Fruit fly (Drosophila melanogaster) whole organism, adult: ENCODE results near the gene CG46313.

Experiments
- CG11617 ChIP-seq: fragments of 200-800 bp; sonication (Bioruptor generic); optimal IDR thresholded peaks from 2 replicates; lab custom pipeline; 2017; ENCODE audit warnings: mild to moderate bottlenecking, missing biosample characterization, missing genetic modification reagents, missing genetic modification characterization
- CG12768 ChIP-seq: fragments of 200-800 bp; sonication (Bioruptor generic); optimal IDR thresholded peaks from 2 replicates; lab custom pipeline; 2017; ENCODE audit warnings: missing biosample characterization, missing genetic modification characterization, mild to moderate bottlenecking, moderate library complexity, missing genetic modification reagents
- CG14711 ChIP-seq: fragments of 200-800 bp; sonication (Bioruptor generic); optimal IDR thresholded peaks from 2 replicates; lab custom pipeline; 2018; ENCODE audit warnings: missing biosample characterization, mild to moderate bottlenecking, missing genetic modification characterization, moderate library complexity
- CG1620 ChIP-seq: fragments of 200-800 bp; sonication (Bioruptor generic); optimal IDR thresholded peaks from 2 replicates; lab custom pipeline; 2016; ENCODE audit warnings: missing biosample characterization, missing genetic modification characterization
- CG33017 ChIP-seq: fragments of 200-800 bp; sonication (Bioruptor generic); optimal IDR thresholded peaks from 2 replicates; lab custom pipeline; 2018; ENCODE audit warnings: missing biosample characterization, mild to moderate bottlenecking, missing genetic modification characterization, moderate library complexity
- CG5204 ChIP-seq: fragments of 200-800 bp; sonication (Bioruptor generic); optimal IDR thresholded peaks from 2 replicates; lab custom pipeline; 2016; ENCODE audit warnings: missing biosample characterization, missing genetic modification characterization
- CG7045 ChIP-seq: fragments of 200-800 bp; sonication (Bioruptor generic); optimal IDR thresholded peaks from 2 replicates; lab custom pipeline; 2017; ENCODE audit warnings: missing biosample characterization, mild to moderate bottlenecking, missing genetic modification characterization
- CG7101 ChIP-seq: fragments of 200-800 bp; sonication (Bioruptor generic); optimal IDR thresholded peaks from 2 replicates; lab custom pipeline; 2018; ENCODE audit warnings: missing biosample characterization, mild to moderate bottlenecking, missing genetic modification characterization, moderate library complexity
- Clk ChIP-seq: fragments of 200-800 bp; sonication (Bioruptor generic); optimal IDR thresholded peaks from 2 replicates; lab custom pipeline; 2017; ENCODE audit warnings: missing biosample characterization, missing genetic modification characterization
- Crg-1 ChIP-seq: fragments of 200-800 bp; sonication (Bioruptor generic); optimal IDR thresholded peaks from 2 replicates; lab custom pipeline; 2016; ENCODE audit warnings: missing biosample characterization, missing genetic modification characterization
- Hr96 ChIP-seq: fragments of 200-800 bp; sonication (Bioruptor generic); optimal IDR thresholded peaks from 2 replicates; lab custom pipeline; 2016; ENCODE audit warnings: missing biosample characterization, missing genetic modification characterization
- Mnt ChIP-seq: fragments of 200-800 bp; sonication (Bioruptor generic); optimal IDR thresholded peaks from 2 replicates; lab custom pipeline; 2016; ENCODE audit warnings: missing biosample characterization, mild to moderate bottlenecking, missing genetic modification characterization
- bab1 ChIP-seq: fragments of 200-800 bp; sonication (Bioruptor generic); optimal IDR thresholded peaks from 3 replicates; lab custom pipeline; 2019; ENCODE audit warnings: missing biosample characterization, mild to moderate bottlenecking, missing genetic modification characterization, moderate library complexity
- cic ChIP-seq: fragments of 200-800 bp; sonication (Bioruptor generic); optimal IDR thresholded peaks from 2 replicates; lab custom pipeline; 2017; ENCODE audit warnings: missing biosample characterization, mild to moderate bottlenecking, missing genetic modification characterization, moderate library complexity
- cnc ChIP-seq, 2 experiments: fragments of >200 bp; optimal IDR thresholded peaks; 2 replicates each; lab custom pipeline; 2017
- kay ChIP-seq: fragments of 200-800 bp; sonication (Bioruptor generic); peaks from one replicate; lab custom pipeline; 2016; ENCODE audit warnings: missing biosample characterization, missing genetic modification characterization, borderline replicate concordance
- ovo ChIP-seq: fragments of 200-800 bp; sonication (Bioruptor generic); optimal IDR thresholded peaks from 2 replicates; lab custom pipeline; 2016; ENCODE audit warnings: missing biosample characterization, missing genetic modification characterization
- pad ChIP-seq: fragments of 200-800 bp; sonication (Bioruptor generic); optimal IDR thresholded peaks from 3 replicates; lab custom pipeline; 2017; ENCODE audit warnings: missing biosample characterization, missing genetic modification characterization, mild to moderate bottlenecking, moderate library complexity, missing genetic modification reagents
- tj ChIP-seq: fragments of 200-800 bp; sonication (Bioruptor generic); optimal IDR thresholded peaks from 3 replicates; lab custom pipeline; 2017; ENCODE audit warnings: missing biosample characterization, mild to moderate bottlenecking, missing genetic modification characterization, moderate library complexity
- toe ChIP-seq: fragments of 200-800 bp; sonication (Bioruptor generic); optimal IDR thresholded peaks from 2 replicates; lab custom pipeline; 2016; ENCODE audit warnings: missing biosample characterization, missing genetic modification characterization

CG46313 gene

DNA sequence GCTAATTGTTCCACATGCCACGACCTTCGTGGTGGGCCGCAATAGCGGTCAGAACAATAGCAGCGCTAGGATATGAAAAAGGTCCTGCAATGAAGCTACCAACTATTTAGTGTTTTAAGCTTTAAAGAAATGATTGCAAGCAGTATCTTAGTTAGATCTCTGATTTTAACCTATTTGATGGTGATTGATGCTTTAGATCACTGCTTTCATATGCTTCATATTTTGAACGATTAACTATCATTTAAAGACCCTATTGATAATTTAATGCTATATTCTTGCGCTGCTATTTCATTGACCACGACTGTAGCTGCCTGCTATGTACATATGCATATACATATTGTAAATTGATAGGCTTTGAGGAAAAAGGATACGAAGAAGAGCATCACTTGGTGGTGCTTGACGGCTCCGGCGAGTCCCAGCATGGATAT, 14.6 kb upstream of the CG46313 start:
- TF ChIP-seq bab1 (GFP tag; lab: Kevin White, UChicago) (no peak), ovo (GFP tag; lab: Kevin White, UChicago) (no peak), CG33017 (tag; lab: Kevin White, UChicago) (peak; percentile 71), cnc (optimal IDR thresholded peaks at IDR 0.05; lab: Kevin White, UChicago) (no peak), kay (GFP tag; lab: Kevin White, UChicago) (no peak), CG7045 (GFP tag; lab: Kevin White, UChicago) (peak; percentile 85), toe (GFP tag; lab: Kevin White, UChicago) (peak; percentile 55), CG11617 (GFP tag; lab: Kevin White, UChicago) (peak; percentile 8), Clk (peak; percentile 41), Hr96 (GFP tag; lab: Kevin White, UChicago) (no peak), pad (GFP tag; lab: Kevin White, UChicago) (no peak), tj (GFP tag; lab: Kevin White, UChicago) (no peak), Crg-1 (GFP tag; lab: Kevin White, UChicago) (no peak), Mnt (GFP tag; lab: Kevin White, UChicago) (no peak), CG1620 (GFP tag; lab: Kevin White, UChicago) (no peak), CG5204 (GFP tag; lab: Kevin White, UChicago) (no peak), CG12768 (GFP tag; lab: Kevin White, UChicago) (peak; percentile 80), CG14711 (tag; lab: Kevin White, UChicago) (peak; percentile 73), cic (GFP tag; lab: Kevin White, UChicago) (peak; percentile 28), CG7101 (tag; lab: Kevin White, UChicago) (peak; percentile 45)

DNA sequence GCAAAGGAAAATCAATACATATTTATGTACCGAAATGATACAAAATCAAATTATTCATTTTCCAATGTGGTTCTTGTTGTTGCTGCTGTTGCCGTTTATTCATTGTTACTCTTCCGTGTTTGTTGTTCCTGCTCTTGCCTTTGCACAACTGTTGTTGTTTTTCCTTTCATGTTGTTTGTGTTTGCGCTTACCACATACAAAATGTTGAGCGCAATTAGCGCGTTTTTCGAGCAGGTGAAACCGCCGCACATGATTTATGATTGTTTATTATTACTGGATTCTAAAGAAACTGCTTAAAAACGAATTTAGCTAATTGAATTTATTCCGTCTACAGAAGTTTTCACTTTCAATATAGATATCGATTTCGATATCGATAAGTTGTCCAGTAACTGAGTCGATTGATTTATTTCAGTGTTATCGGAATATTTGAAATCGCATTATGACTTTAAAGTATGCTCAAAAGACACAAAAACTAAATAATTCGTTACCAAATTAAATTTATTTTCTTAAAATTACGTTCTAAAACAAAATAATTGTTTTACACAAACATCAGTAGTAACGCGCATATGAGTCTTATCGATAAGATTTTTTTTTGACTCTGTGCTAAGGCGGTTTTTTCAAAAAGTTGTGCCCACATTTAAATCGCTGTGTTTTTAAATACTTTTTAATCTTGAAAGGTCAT, 13.7 kb upstream of the CG46313 start, which contains the start of gene Tsp97E:
Gene Tsp97E (minus strand): TSS at position 366 of the 682 bp plus-strand sequence.
- TF ChIP-seq kay (GFP tag; lab: Kevin White, UChicago) (no peak), bab1 (GFP tag; lab: Kevin White, UChicago) (peak; percentile 54), Mnt (GFP tag; lab: Kevin White, UChicago) (no peak), CG14711 (tag; lab: Kevin White, UChicago) (peak; percentile 15), CG33017 (tag; lab: Kevin White, UChicago) (peak; percentile 10), ovo (GFP tag; lab: Kevin White, UChicago) (no peak)

DNA sequence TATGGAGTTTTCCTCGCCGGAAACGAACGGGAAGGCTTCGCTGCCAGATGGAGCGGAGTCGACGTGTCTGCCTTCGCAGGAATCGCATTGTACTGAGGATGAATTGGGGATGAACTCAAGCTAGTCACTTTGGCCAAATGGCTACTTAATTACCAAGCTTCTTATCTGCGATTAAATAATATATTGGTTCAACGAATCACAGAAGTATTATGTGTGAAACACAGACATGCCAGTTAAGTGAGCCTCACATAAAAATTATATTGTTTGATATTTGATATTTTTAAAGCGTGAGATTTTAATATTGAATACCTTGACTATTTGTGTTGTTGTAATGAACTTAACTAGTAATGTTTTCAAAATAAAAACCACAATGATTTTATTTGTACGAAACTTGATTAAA, 12.0 kb upstream of the CG46313 start, which contains the start of gene Gr97a:
Gene Gr97a (minus strand): TSS at position 101 of the 400 bp plus-strand sequence.
- TF ChIP-seq tj (GFP tag; lab: Kevin White, UChicago): no peak
- no peak for TF ChIP-seq Crg-1 (GFP tag; lab: Kevin White, UChicago)
- no peak for TF ChIP-seq CG12768 (GFP tag; lab: Kevin White, UChicago)
- no peak for TF ChIP-seq CG5204 (GFP tag; lab: Kevin White, UChicago)

DNA sequence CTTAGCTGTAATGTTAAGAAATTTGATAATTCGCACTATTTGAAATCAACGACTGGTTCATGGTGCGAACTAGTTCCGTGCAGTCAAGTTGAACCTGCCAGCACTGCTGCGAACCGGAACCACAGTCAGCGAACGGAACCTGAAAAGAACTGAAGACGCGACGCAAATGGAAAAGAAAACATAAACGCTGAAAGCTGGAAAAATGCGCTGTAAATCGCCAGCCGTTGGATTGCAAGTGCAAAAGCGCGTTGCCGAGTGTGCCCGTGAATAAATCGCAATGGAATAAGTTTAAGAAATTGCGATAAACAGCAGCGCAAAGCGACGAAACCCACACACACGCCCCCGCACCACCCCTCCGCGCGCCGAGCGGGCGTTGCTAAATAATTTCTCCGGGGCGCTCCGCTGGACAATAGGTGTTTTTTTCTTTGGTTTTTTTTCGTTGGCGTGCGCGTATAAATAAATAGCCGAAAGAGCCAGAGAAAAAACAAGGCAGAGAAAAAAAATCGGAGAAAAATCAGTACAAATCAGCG, 11.5 kb upstream of the CG46313 start, which contains the start of gene CG5521:
Gene CG5521 (plus strand): TSS at position 137 of the 530 bp plus-strand sequence.
- TF ChIP-seq CG14711 (tag; lab: Kevin White, UChicago): no peak
- TF ChIP-seq CG11617 (GFP tag; lab: Kevin White, UChicago): peak; percentile 0
- TF ChIP-seq CG33017 (tag; lab: Kevin White, UChicago): no peak
- TF ChIP-seq cic (GFP tag; lab: Kevin White, UChicago): no peak
- no peak for TF ChIP-seq Hr96 (GFP tag; lab: Kevin White, UChicago)
- TF ChIP-seq CG7101 (tag; lab: Kevin White, UChicago): no peak
- no peak for TF ChIP-seq Clk
- no peak for TF ChIP-seq CG1620 (GFP tag; lab: Kevin White, UChicago)
- peak; percentile 23 for TF ChIP-seq Mnt (GFP tag; lab: Kevin White, UChicago)
- no peak for TF ChIP-seq CG5204 (GFP tag; lab: Kevin White, UChicago)
- no peak for TF ChIP-seq kay (GFP tag; lab: Kevin White, UChicago)
- no peak for TF ChIP-seq CG7045 (GFP tag; lab: Kevin White, UChicago)
- TF ChIP-seq CG12768 (GFP tag; lab: Kevin White, UChicago): peak; percentile 6
- no peak for TF ChIP-seq cnc (optimal IDR thresholded peaks at IDR 0.05; lab: Kevin White, UChicago)
- no peak for TF ChIP-seq ovo (GFP tag; lab: Kevin White, UChicago)
- no peak for TF ChIP-seq pad (GFP tag; lab: Kevin White, UChicago)
- peak; percentile 10 for TF ChIP-seq bab1 (GFP tag; lab: Kevin White, UChicago)
- TF ChIP-seq Crg-1 (GFP tag; lab: Kevin White, UChicago): no peak
- no peak for TF ChIP-seq toe (GFP tag; lab: Kevin White, UChicago)
- peak; percentile 15 for TF ChIP-seq tj (GFP tag; lab: Kevin White, UChicago)

DNA sequence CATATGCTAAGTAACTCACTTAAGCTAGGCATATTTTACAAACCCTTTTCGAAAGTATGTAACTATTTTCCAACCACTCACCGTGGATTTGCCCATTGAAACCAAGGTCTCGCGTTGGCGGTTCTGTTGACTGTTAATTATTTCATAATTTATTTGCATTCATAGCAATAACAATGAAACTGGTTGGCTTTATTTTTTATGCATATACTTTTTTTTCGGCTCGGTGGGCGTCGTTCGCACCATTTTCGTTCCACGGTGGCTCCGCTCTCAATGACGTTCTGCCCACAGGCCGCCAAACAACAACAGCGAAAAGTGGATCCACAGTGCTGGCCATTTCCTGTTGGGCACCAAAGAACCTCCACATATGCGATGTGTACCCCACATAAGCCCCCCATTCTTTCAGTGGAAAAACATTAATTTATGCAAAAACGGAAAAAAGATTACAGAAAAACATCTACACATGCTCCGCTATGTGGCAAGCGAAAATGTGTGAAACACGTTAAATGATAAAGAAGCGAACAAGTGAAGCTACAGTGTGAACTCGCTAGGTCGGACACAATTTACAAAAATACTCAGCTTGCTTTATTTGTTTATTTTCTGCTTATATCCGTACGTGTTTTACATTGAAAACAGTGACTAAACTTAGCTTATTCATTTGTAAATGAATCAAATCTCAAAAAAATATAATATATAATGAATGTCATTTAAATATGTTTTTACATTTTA, 10.6 kb upstream of the CG46313 start:
- peak; percentile 28 for TF ChIP-seq bab1 (GFP tag; lab: Kevin White, UChicago)
- no peak for TF ChIP-seq pad (GFP tag; lab: Kevin White, UChicago)
- TF ChIP-seq tj (GFP tag; lab: Kevin White, UChicago): peak; percentile 13
